Worm (Caenorhabditis elegans) whole organism, mixed stage, embryonic: Measurements from ENCODE around the gene T05H4.15.

Source experiments
- M03D4.4 ChIP-seq: sonication (generic microtip); optimal IDR thresholded peaks from 2 replicates; lab custom pipeline; 2017; ENCODE audit warnings: mild to moderate bottlenecking, missing genetic modification characterization, missing compliant biosample characterization
- blmp-1 ChIP-seq: fragments of 150-350 bp; optimal IDR thresholded peaks from 2 replicates; lab custom pipeline; 2014; ENCODE audit warnings: missing biosample characterization, missing genetic modification characterization
- ceh-39 ChIP-seq: fragments of 150-350 bp; optimal IDR thresholded peaks from 2 replicates; lab custom pipeline; 2014; ENCODE audit warnings: missing biosample characterization, missing genetic modification characterization
- ceh-83 ChIP-seq: fragments of 200-800 bp; sonication (Bioruptor generic); optimal IDR thresholded peaks from 2 replicates; lab custom pipeline; 2018; ENCODE audit warnings: mild to moderate bottlenecking, missing genetic modification characterization, missing compliant biosample characterization
- cnd-1 ChIP-seq: fragments of 200-800 bp; sonication (Bioruptor generic); optimal IDR thresholded peaks from 2 replicates; lab custom pipeline; 2018; ENCODE audit warnings: mild to moderate bottlenecking, missing genetic modification characterization, missing compliant biosample characterization
- drap-1 ChIP-seq: fragments of 200-800 bp; sonication (Bioruptor generic); optimal IDR thresholded peaks from 3 replicates; lab custom pipeline; 2018; ENCODE audit warnings: mild to moderate bottlenecking, missing genetic modification characterization, missing compliant biosample characterization
- elt-1 ChIP-seq: sonication (generic microtip); optimal IDR thresholded peaks from 2 replicates; lab custom pipeline; 2017; ENCODE audit warnings: missing genetic modification characterization, mild to moderate bottlenecking, missing compliant biosample characterization, antibody characterized with exemption, moderate library complexity, borderline replicate concordance; ENCODE audit not compliant: insufficient read depth
- elt-3 ChIP-seq: fragments of 150-350 bp; optimal IDR thresholded peaks from 2 replicates; lab custom pipeline; 2014; ENCODE audit warnings: missing biosample characterization, missing genetic modification characterization
- flh-1 ChIP-seq: fragments of 200-800 bp; sonication (Bioruptor generic); optimal IDR thresholded peaks from 2 replicates; lab custom pipeline; 2018; ENCODE audit warnings: mild to moderate bottlenecking, missing genetic modification characterization, moderate library complexity, missing compliant biosample characterization
- ham-2 ChIP-seq: fragments of 200-800 bp; sonication (Bioruptor generic); optimal IDR thresholded peaks from 2 replicates; lab custom pipeline; 2018; ENCODE audit warnings: mild to moderate bottlenecking, missing genetic modification characterization, missing compliant biosample characterization
- hlh-1 ChIP-seq: fragments of 150-350 bp; optimal IDR thresholded peaks from 2 replicates; lab custom pipeline; 2014; ENCODE audit warnings: missing biosample characterization, missing genetic modification reagents, missing genetic modification characterization
- lin-13 ChIP-seq: fragments of 150-350 bp; optimal IDR thresholded peaks from 2 replicates; lab custom pipeline; 2014; ENCODE audit warnings: missing biosample characterization, missing genetic modification characterization
- lin-32 ChIP-seq: fragments of 200-800 bp; sonication (Bioruptor generic); optimal IDR thresholded peaks from 2 replicates; lab custom pipeline; 2018; ENCODE audit warnings: mild to moderate bottlenecking, missing genetic modification characterization, missing compliant biosample characterization
- lsy-2 ChIP-seq: fragments of 150-350 bp; optimal IDR thresholded peaks from 2 replicates; lab custom pipeline; 2014; ENCODE audit warnings: missing biosample characterization, missing genetic modification characterization
- mab-5 ChIP-seq: fragments of 150-350 bp; optimal IDR thresholded peaks from 2 replicates; lab custom pipeline; 2014; ENCODE audit warnings: missing biosample characterization, missing genetic modification characterization
- mep-1 ChIP-seq: fragments of 150-350 bp; optimal IDR thresholded peaks from 2 replicates; lab custom pipeline; 2017; ENCODE audit warnings: missing biosample characterization, missing genetic modification reagents, missing genetic modification characterization, inconsistent platforms
- mls-2 ChIP-seq: sonication (generic microtip); optimal IDR thresholded peaks from 2 replicates; lab custom pipeline; 2016; ENCODE audit warnings: mild to moderate bottlenecking, missing genetic modification characterization, moderate library complexity, missing compliant biosample characterization
- nhr-12 ChIP-seq: fragments of 150-350 bp; optimal IDR thresholded peaks from 2 replicates; lab custom pipeline; 2014; ENCODE audit warnings: missing biosample characterization, missing genetic modification characterization
- nhr-2 ChIP-seq: fragments of 150-350 bp; optimal IDR thresholded peaks from 2 replicates; lab custom pipeline; 2014; ENCODE audit warnings: missing biosample characterization, missing genetic modification characterization
- nhr-237 ChIP-seq: fragments of 150-350 bp; optimal IDR thresholded peaks from 2 replicates; lab custom pipeline; 2014; ENCODE audit warnings: missing biosample characterization, missing genetic modification characterization
- nhr-76 ChIP-seq: sonication (generic microtip); optimal IDR thresholded peaks from 2 replicates; lab custom pipeline; 2017; ENCODE audit warnings: missing biosample characterization, missing genetic modification characterization
- pha-4 ChIP-seq: fragments of 150-350 bp; optimal IDR thresholded peaks from 2 replicates; lab custom pipeline; 2018; ENCODE audit warnings: missing biosample characterization, missing genetic modification reagents, missing genetic modification characterization
- sem-2 ChIP-seq: fragments of 200-800 bp; sonication (Bioruptor generic); optimal IDR thresholded peaks from 2 replicates; lab custom pipeline; 2018; ENCODE audit warnings: mild to moderate bottlenecking, missing genetic modification characterization, missing compliant biosample characterization
- snpc-4 ChIP-seq: fragments of 150-350 bp; optimal IDR thresholded peaks from 2 replicates; lab custom pipeline; 2014; ENCODE audit warnings: missing biosample characterization, missing genetic modification characterization
- sptf-1 ChIP-seq: sonication (generic microtip); optimal IDR thresholded peaks from 2 replicates; lab custom pipeline; 2017; ENCODE audit warnings: mild to moderate bottlenecking, missing genetic modification characterization, moderate library complexity, missing compliant biosample characterization
- unc-120 ChIP-seq: sonication (generic microtip); optimal IDR thresholded peaks from 2 replicates; lab custom pipeline; 2017; ENCODE audit warnings: missing genetic modification characterization, missing compliant biosample characterization; ENCODE audit not compliant: poor library complexity, severe bottlenecking
- unc-39 ChIP-seq: fragments of 150-350 bp; optimal IDR thresholded peaks from 2 replicates; lab custom pipeline; 2014; ENCODE audit warnings: missing biosample characterization, missing genetic modification characterization
- zip-8 ChIP-seq: fragments of 150-350 bp; optimal IDR thresholded peaks from 2 replicates; lab custom pipeline; 2014; ENCODE audit warnings: missing biosample characterization, missing genetic modification characterization
- ztf-11 ChIP-seq: fragments of 150-350 bp; optimal IDR thresholded peaks from 2 replicates; lab custom pipeline; 2014; ENCODE audit warnings: missing biosample characterization, missing genetic modification characterization

The T05H4.15 gene

DNA sequence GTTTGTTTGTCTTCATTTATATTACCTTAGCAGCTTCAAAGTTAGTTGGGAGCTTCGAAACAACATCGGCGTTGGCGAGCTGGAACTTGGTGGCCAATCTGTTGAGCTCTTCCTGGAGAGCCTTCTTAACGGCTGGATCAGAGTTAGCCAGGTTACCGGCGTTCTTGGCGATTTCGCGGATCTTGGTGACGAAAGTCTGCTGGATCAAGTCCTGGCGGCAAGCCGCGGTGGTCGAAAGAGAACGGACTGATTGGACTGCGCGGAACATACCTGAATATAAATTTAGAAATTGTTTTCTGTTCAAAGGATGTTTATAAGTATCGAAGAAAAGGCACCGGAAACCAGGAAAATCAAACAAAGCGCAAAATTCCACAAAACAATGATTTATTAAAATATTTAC is 14.7 kb downstream of the T05H4.15 start, which contains the start of gene atp-4:
atp-4 (minus strand) TSS at position 270 of the 400 bp plus-strand sequence.
- TF ChIP-seq snpc-4: no peak
- TF ChIP-seq sptf-1: no peak
- TF ChIP-seq cnd-1 (tag; lab: Kevin White, UChicago): no peak

DNA sequence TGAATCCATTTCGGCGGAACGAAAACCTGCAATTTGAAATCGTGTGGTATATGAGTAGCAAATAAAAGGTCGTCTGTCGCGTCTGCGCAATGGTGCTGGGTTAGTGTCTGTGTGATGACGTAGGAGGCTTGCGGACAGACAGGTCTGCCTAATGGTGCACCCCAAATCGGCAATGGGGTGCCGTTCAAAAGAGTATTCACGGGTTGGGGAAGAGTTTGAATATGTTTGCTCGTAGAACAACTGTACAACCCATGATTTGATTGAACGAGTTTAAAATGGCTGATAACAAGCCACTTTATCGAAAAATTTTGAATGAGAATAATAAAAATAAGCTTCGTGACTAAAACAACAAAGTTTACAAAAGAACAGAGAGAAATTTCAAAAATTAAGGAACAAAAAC is 15.6 kb downstream of the T05H4.15 start, which contains the start of gene T05H4.11:
T05H4.11 (minus strand) TSS at position 335 of the 400 bp plus-strand sequence.
- TF ChIP-seq elt-1 (no peak), sptf-1 (peak; percentile 22), blmp-1 (tag; lab: Kevin White, UChicago) (no peak), mls-2 (tag; lab: Kevin White, UChicago) (peak; percentile 19)

DNA sequence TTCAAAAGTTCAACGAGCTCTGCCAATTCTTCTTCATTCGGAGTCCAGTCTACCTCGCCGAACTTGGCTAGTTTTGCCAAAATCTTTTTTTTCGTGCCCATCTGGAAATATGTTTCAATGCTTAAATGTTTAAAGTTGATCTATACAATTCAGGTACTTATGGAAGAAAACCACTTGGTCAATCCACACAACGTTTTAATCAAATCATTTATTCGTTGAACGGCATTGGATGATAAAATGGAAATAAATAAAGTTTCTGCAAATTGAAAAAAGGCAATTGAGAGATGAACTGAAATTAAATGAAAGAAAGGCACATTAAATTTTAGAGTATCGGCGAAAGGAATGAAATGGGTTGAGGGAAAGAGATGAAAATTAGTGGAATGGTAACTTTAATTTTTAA is 17.5 kb downstream of the T05H4.15 start, which contains the start of gene urb-1:
urb-1 (minus strand) TSS at position 101 of the 400 bp plus-strand sequence.
- TF ChIP-seq pha-4 (tag; lab: Kevin White, UChicago) (no peak), flh-1 (GFP tag; lab: Kevin White, UChicago) (no peak), unc-120 (tag; lab: Kevin White, UChicago) (no peak), mab-5 (tag; lab: Kevin White, UChicago) (no peak), mls-2 (tag; lab: Kevin White, UChicago) (no peak), blmp-1 (tag; lab: Kevin White, UChicago) (no peak), zip-8 (no peak), nhr-76 (tag; lab: Kevin White, UChicago) (no peak), unc-39 (no peak), ztf-11 (no peak), lsy-2 (tag; lab: Kevin White, UChicago) (no peak)
- TF ChIP-seq, all 35 proteins: peak for 0

DNA sequence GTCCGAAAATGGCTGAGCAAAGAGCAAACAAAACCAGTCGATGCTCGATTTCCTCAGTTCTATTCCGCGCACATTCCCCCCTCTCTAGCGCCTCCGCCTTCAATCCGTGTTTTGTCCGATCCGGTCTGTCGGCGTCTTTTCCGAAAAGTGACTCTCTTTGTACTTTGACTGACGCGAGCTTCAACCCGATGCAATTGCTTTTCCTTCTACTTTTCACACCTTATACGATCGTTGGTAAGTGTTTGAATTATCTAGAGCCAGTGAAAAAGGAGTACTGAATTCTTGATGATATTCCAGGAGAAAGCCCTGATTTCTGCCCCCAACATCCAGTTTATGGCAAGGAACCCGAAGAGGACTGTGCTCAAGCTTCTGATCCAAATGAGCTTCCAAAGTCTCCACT is 26.5 kb downstream of the T05H4.15 start, which contains the start of gene cht-6:
cht-6 (plus strand) TSS at position 9 of the 400 bp plus-strand sequence.
- no peak for TF ChIP-seq blmp-1 (tag; lab: Kevin White, UChicago)
- TF ChIP-seq flh-1 (GFP tag; lab: Kevin White, UChicago): no peak
- TF ChIP-seq lin-13 (tag; lab: Kevin White, UChicago): no peak
- no peak for TF ChIP-seq ham-2 (GFP tag; lab: Kevin White, UChicago)
- no peak for TF ChIP-seq mab-5 (tag; lab: Kevin White, UChicago)
- TF ChIP-seq nhr-237 (tag; lab: Kevin White, UChicago): no peak
- no peak for TF ChIP-seq M03D4.4 (tag; lab: Kevin White, UChicago)
- no peak for TF ChIP-seq snpc-4
- TF ChIP-seq mep-1: no peak
- no peak for TF ChIP-seq ceh-39 (tag; lab: Kevin White, UChicago)
- TF ChIP-seq mls-2 (tag; lab: Kevin White, UChicago): no peak

DNA sequence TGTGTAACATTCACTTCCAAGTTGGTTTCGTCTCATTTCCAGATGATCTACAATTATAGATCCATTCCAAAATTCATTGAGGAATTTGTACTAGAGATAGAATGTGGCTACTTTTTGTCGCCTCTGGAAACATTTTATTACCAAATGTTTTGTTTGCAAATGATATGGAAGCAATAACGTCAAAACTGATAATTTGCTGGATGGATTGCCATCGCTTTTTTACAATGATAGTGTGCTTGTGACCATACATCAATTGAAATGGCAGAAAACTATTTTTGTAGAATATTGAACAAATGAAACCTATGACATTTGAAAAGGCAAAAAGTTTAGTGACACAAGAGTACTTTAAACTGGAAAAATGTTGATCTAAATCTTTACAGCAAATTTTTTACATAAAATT is 27.0 kb downstream of the T05H4.15 start:
- TF ChIP-seq sem-2 (GFP tag; lab: Kevin White, UChicago) (no peak), unc-39 (no peak), nhr-12 (tag; lab: Kevin White, UChicago) (no peak), elt-1 (no peak), lin-32 (no peak), lin-13 (tag; lab: Kevin White, UChicago) (no peak), blmp-1 (tag; lab: Kevin White, UChicago) (no peak), drap-1 (GFP tag; lab: Kevin White, UChicago) (no peak)

DNA sequence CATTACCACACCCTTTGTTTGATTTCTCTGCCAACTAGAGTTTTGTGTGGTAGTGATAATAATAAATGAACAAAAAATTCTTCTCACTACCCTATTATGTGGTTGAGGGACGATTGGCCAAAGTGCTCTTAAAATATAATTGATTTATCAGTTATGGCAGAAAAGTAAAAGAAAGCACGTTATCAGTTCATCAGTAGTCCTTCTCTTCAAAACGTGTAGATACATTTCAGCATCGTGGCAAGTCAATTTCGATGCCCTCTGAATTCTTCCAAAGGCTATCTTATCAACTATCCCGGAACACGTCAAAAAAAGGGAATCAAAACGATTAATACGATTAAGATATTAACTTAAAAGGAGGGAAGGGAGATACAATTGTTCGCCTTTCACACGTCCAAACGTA is 28.5 kb downstream of the T05H4.15 start:
- no peak for TF ChIP-seq lsy-2 (tag; lab: Kevin White, UChicago)
- no peak for TF ChIP-seq ceh-39 (tag; lab: Kevin White, UChicago)
- no peak for TF ChIP-seq sem-2 (GFP tag; lab: Kevin White, UChicago)
- TF ChIP-seq elt-3: no peak
- TF ChIP-seq nhr-12 (tag; lab: Kevin White, UChicago): no peak
- TF ChIP-seq nhr-76 (tag; lab: Kevin White, UChicago): no peak
- TF ChIP-seq ceh-83: no peak
- no peak for TF ChIP-seq mep-1
- TF ChIP-seq mab-5 (tag; lab: Kevin White, UChicago): no peak
- TF ChIP-seq pha-4 (tag; lab: Kevin White, UChicago): no peak
- TF ChIP-seq snpc-4: no peak
- no peak for TF ChIP-seq nhr-237 (tag; lab: Kevin White, UChicago)
- TF ChIP-seq ztf-11: no peak
- no peak for TF ChIP-seq nhr-2 (tag; lab: Kevin White, UChicago)
- no peak for TF ChIP-seq unc-39
- no peak for TF ChIP-seq mls-2 (tag; lab: Kevin White, UChicago)
- TF ChIP-seq sptf-1: no peak
- TF ChIP-seq M03D4.4 (tag; lab: Kevin White, UChicago): no peak
- no peak for TF ChIP-seq hlh-1
- TF ChIP-seq unc-120 (tag; lab: Kevin White, UChicago): no peak
